Fruit fly (Drosophila melanogaster) whole organism, adult: ENCODE results near the gene CG31300.

Experiments
- CG11617 ChIP-seq: fragments of 200-800 bp; sonication (Bioruptor generic); optimal IDR thresholded peaks from 2 replicates; lab custom pipeline; 2017; ENCODE audit warnings: mild to moderate bottlenecking, missing biosample characterization, missing genetic modification reagents, missing genetic modification characterization
- CG12768 ChIP-seq: fragments of 200-800 bp; sonication (Bioruptor generic); optimal IDR thresholded peaks from 2 replicates; lab custom pipeline; 2017; ENCODE audit warnings: missing biosample characterization, missing genetic modification characterization, mild to moderate bottlenecking, moderate library complexity, missing genetic modification reagents
- CG14711 ChIP-seq: fragments of 200-800 bp; sonication (Bioruptor generic); optimal IDR thresholded peaks from 2 replicates; lab custom pipeline; 2018; ENCODE audit warnings: missing biosample characterization, mild to moderate bottlenecking, missing genetic modification characterization, moderate library complexity
- CG1620 ChIP-seq: fragments of 200-800 bp; sonication (Bioruptor generic); optimal IDR thresholded peaks from 2 replicates; lab custom pipeline; 2016; ENCODE audit warnings: missing biosample characterization, missing genetic modification characterization
- CG33017 ChIP-seq: fragments of 200-800 bp; sonication (Bioruptor generic); optimal IDR thresholded peaks from 2 replicates; lab custom pipeline; 2018; ENCODE audit warnings: missing biosample characterization, mild to moderate bottlenecking, missing genetic modification characterization, moderate library complexity
- CG5204 ChIP-seq: fragments of 200-800 bp; sonication (Bioruptor generic); optimal IDR thresholded peaks from 2 replicates; lab custom pipeline; 2016; ENCODE audit warnings: missing biosample characterization, missing genetic modification characterization
- CG7045 ChIP-seq: fragments of 200-800 bp; sonication (Bioruptor generic); optimal IDR thresholded peaks from 2 replicates; lab custom pipeline; 2017; ENCODE audit warnings: missing biosample characterization, mild to moderate bottlenecking, missing genetic modification characterization
- CG7101 ChIP-seq: fragments of 200-800 bp; sonication (Bioruptor generic); optimal IDR thresholded peaks from 2 replicates; lab custom pipeline; 2018; ENCODE audit warnings: missing biosample characterization, mild to moderate bottlenecking, missing genetic modification characterization, moderate library complexity
- Clk ChIP-seq: fragments of 200-800 bp; sonication (Bioruptor generic); optimal IDR thresholded peaks from 2 replicates; lab custom pipeline; 2017; ENCODE audit warnings: missing biosample characterization, missing genetic modification characterization
- Crg-1 ChIP-seq: fragments of 200-800 bp; sonication (Bioruptor generic); optimal IDR thresholded peaks from 2 replicates; lab custom pipeline; 2016; ENCODE audit warnings: missing biosample characterization, missing genetic modification characterization
- Hr96 ChIP-seq: fragments of 200-800 bp; sonication (Bioruptor generic); optimal IDR thresholded peaks from 2 replicates; lab custom pipeline; 2016; ENCODE audit warnings: missing biosample characterization, missing genetic modification characterization
- Mnt ChIP-seq: fragments of 200-800 bp; sonication (Bioruptor generic); optimal IDR thresholded peaks from 2 replicates; lab custom pipeline; 2016; ENCODE audit warnings: missing biosample characterization, mild to moderate bottlenecking, missing genetic modification characterization
- bab1 ChIP-seq: fragments of 200-800 bp; sonication (Bioruptor generic); optimal IDR thresholded peaks from 3 replicates; lab custom pipeline; 2019; ENCODE audit warnings: missing biosample characterization, mild to moderate bottlenecking, missing genetic modification characterization, moderate library complexity
- cic ChIP-seq: fragments of 200-800 bp; sonication (Bioruptor generic); optimal IDR thresholded peaks from 2 replicates; lab custom pipeline; 2017; ENCODE audit warnings: missing biosample characterization, mild to moderate bottlenecking, missing genetic modification characterization, moderate library complexity
- cnc ChIP-seq, 2 experiments: fragments of >200 bp; optimal IDR thresholded peaks; 2 replicates each; lab custom pipeline; 2017
- kay ChIP-seq: fragments of 200-800 bp; sonication (Bioruptor generic); peaks from one replicate; lab custom pipeline; 2016; ENCODE audit warnings: missing biosample characterization, missing genetic modification characterization, borderline replicate concordance
- ovo ChIP-seq: fragments of 200-800 bp; sonication (Bioruptor generic); optimal IDR thresholded peaks from 2 replicates; lab custom pipeline; 2016; ENCODE audit warnings: missing biosample characterization, missing genetic modification characterization
- pad ChIP-seq: fragments of 200-800 bp; sonication (Bioruptor generic); optimal IDR thresholded peaks from 3 replicates; lab custom pipeline; 2017; ENCODE audit warnings: missing biosample characterization, missing genetic modification characterization, mild to moderate bottlenecking, moderate library complexity, missing genetic modification reagents
- tj ChIP-seq: fragments of 200-800 bp; sonication (Bioruptor generic); optimal IDR thresholded peaks from 3 replicates; lab custom pipeline; 2017; ENCODE audit warnings: missing biosample characterization, mild to moderate bottlenecking, missing genetic modification characterization, moderate library complexity
- toe ChIP-seq: fragments of 200-800 bp; sonication (Bioruptor generic); optimal IDR thresholded peaks from 2 replicates; lab custom pipeline; 2016; ENCODE audit warnings: missing biosample characterization, missing genetic modification characterization

The CG31300 gene

DNA sequence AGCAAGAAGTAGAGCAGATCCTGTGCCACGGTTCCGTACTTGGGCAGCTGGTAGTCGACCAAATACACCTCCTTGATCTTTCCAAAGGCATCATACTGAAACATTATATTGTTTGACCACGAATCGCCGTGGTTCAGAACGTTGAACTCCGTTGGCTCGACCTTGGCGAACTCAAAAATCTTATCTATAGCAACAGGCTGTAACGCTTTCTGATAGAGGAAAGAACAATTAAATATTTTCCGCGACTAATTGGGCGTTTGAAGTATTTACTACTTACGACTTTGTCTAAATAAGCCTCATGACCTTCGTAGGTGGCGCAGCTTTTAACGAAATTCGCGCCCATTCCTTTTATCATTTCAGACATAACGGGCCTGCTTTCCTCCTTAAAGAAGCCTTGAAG is 38.3 kb downstream of the CG31300 start:
- no peak for TF ChIP-seq ovo
- no peak for TF ChIP-seq CG5204 (GFP tag; lab: Kevin White, UChicago)
- TF ChIP-seq CG11617 (GFP tag; lab: Kevin White, UChicago) = no peak
- no peak for TF ChIP-seq CG12768 (GFP tag; lab: Kevin White, UChicago)
- TF ChIP-seq cic (GFP tag; lab: Kevin White, UChicago) = no peak
- no peak for TF ChIP-seq toe (GFP tag; lab: Kevin White, UChicago)
- no peak for TF ChIP-seq Crg-1 (GFP tag; lab: Kevin White, UChicago)
- no peak for TF ChIP-seq cnc (optimal IDR thresholded peaks at IDR 0.05; lab: Kevin White, UChicago)
- no peak for TF ChIP-seq CG1620 (GFP tag; lab: Kevin White, UChicago)
- TF ChIP-seq Hr96 (GFP tag; lab: Kevin White, UChicago) = no peak
- no peak for TF ChIP-seq Mnt (GFP tag; lab: Kevin White, UChicago)
- no peak for TF ChIP-seq pad
- TF ChIP-seq Clk (GFP tag; lab: Kevin White, UChicago) = no peak
- TF ChIP-seq CG14711 = no peak
- TF ChIP-seq CG7101 (tag; lab: Kevin White, UChicago) = no peak
- no peak for TF ChIP-seq kay (GFP tag; lab: Kevin White, UChicago)
- no peak for TF ChIP-seq bab1
- TF ChIP-seq CG7045 (GFP tag; lab: Kevin White, UChicago) = no peak

DNA sequence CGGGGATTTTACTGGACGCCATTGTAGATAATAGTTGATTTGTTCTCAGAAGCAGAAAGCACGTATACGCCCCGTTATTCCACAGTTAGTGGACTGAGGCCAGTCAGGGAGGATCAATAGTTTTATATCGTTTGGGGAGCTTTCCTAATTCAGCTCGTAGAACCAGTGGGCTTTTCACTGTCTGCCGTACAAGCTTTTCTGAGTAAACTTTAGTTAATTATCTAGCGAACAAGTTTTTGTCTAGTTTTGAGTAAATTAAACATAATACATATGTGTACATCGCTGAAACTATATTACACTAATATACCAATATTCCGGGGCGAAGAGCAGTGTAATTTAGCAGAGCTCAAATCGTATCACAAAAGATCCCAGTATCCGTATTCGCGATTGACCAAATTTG is 39.2 kb downstream of the CG31300 start, which contains the start of gene CG10562:
TSS of gene CG10562 (minus strand) at position 101 of the 400 bp plus-strand sequence.
- TF ChIP-seq CG12768 (GFP tag; lab: Kevin White, UChicago) (peak; percentile 10), ovo (no peak), CG14711 (no peak), CG7045 (GFP tag; lab: Kevin White, UChicago) (no peak), cic (GFP tag; lab: Kevin White, UChicago) (peak; percentile 28), kay (GFP tag; lab: Kevin White, UChicago) (no peak)

- TF ChIP-seq CG14711 (no peak), Mnt (GFP tag; lab: Kevin White, UChicago) (no peak), cic (GFP tag; lab: Kevin White, UChicago) (peak; percentile 1), bab1 (no peak), CG11617 (GFP tag; lab: Kevin White, UChicago) (peak; percentile 13), CG1620 (GFP tag; lab: Kevin White, UChicago) (no peak), toe (GFP tag; lab: Kevin White, UChicago) (no peak), CG7101 (tag; lab: Kevin White, UChicago) (no peak), cnc (optimal IDR thresholded peaks at IDR 0.05; lab: Kevin White, UChicago) (no peak), Hr96 (GFP tag; lab: Kevin White, UChicago) (no peak), CG12768 (GFP tag; lab: Kevin White, UChicago) (peak; percentile 21), ovo (no peak), Clk (GFP tag; lab: Kevin White, UChicago) (no peak), tj (GFP tag; lab: Kevin White, UChicago) (no peak), CG7045 (GFP tag; lab: Kevin White, UChicago) (no peak), kay (GFP tag; lab: Kevin White, UChicago) (no peak), CG5204 (GFP tag; lab: Kevin White, UChicago) (no peak), pad (no peak), CG33017 (tag; lab: Kevin White, UChicago) (peak; percentile 43), Crg-1 (GFP tag; lab: Kevin White, UChicago) (no peak)
Observed at dm6 chr3R:25329079-25329478, 45.7 kb downstream of the CG31300 start, which contains the start of gene CHKov1. TSS of gene CHKov1 (minus strand) at chr3R:25329316.

DNA sequence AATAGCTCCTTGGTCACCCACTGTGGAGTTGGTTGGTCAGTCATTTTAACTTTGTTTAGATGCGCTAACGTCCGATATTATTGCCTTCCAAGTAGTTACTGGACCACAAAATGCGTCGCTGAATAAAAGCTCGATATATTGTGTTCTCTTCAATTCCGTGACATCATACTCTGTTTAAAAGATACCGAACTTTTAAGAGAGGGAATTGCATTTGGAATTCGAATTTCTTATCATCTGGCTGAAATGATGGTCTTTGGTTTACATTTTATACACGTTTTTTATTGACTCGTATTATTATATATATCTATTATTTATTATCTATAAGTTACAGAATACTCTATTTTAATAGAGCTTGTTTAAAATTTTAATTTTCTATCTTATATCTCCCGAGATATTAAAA is 47.7 kb downstream of the CG31300 start, which contains the start of gene CHKov2:
TSS of gene CHKov2 (minus strand) at position 101 of the 400 bp plus-strand sequence.
- TF ChIP-seq Mnt (GFP tag; lab: Kevin White, UChicago) (no peak), CG33017 (tag; lab: Kevin White, UChicago) (no peak), cic (GFP tag; lab: Kevin White, UChicago) (peak; percentile 5)
